Fruit fly (Drosophila melanogaster): ENCODE results near the gene CG2258.
A peak's percentile ranks its signal among the peaks of the same experiment; 100 is the strongest.

CG2258 gene

dm6 chrX:8129204-8129997 lies 27.5 kb upstream of the CG2258 start, which contains the start of gene CG2116 (continued):
- peak; percentile 67; the same call in 1 of the 2 replicates for TF ChIP-seq unc-4 (GFP tag; IDR thresholded peaks at IDR 0.05; ENCODE audit: partially characterized antibody)
- TF ChIP-seq Fer1 (GFP tag; optimal IDR thresholded peaks at IDR 0.05), result no peak
- TF ChIP-seq nmo (GFP tag; optimal IDR thresholded peaks at IDR 0.05), result peak; percentile 26
- TF ChIP-seq YL-1 (GFP tag; optimal IDR thresholded peaks at IDR 0.05), result peak; percentile 11
- TF ChIP-seq CkIIα-i1 (GFP tag; IDR thresholded peaks at IDR 0.05), result no peak
- TF ChIP-seq CG13424 (tag; optimal IDR thresholded peaks at IDR 0.05), result no peak

dm6 chrX:8128133-8128532 lies 26.2 kb upstream of the CG2258 start:
- TF ChIP-seq zfh1 (GFP tag; IDR thresholded peaks at IDR 0.05), result no peak
- TF ChIP-seq Gsc (GFP tag; IDR thresholded peaks at IDR 0.05), result no peak
- TF ChIP-seq CG8944 (GFP tag; optimal IDR thresholded peaks at IDR 0.05), result no peak
- no peak for TF ChIP-seq D (optimal IDR thresholded peaks at IDR 0.05)
- no peak for TF ChIP-seq D (GFP tag; optimal IDR thresholded peaks at IDR 0.05)
- TF ChIP-seq Myb (GFP tag; optimal IDR thresholded peaks at IDR 0.05), result no peak
- TF ChIP-seq CG18764 (GFP tag; optimal IDR thresholded peaks at IDR 0.05), result no peak
- peak; percentile 20 for TF ChIP-seq Sox102F (GFP tag; optimal IDR thresholded peaks at IDR 0.05)
- TF ChIP-seq Hr39 (optimal IDR thresholded peaks at IDR 0.05), result no peak
- peak; percentile 59 for TF ChIP-seq Asciz (GFP tag; optimal IDR thresholded peaks at IDR 0.05)
- TF ChIP-seq Doc3 (GFP tag; IDR thresholded peaks at IDR 0.05; ENCODE audit: partially characterized antibody), result no peak
- TF ChIP-seq CG31224 (GFP tag; IDR thresholded peaks at IDR 0.05), result no peak
- no peak for TF ChIP-seq cad (GFP tag; optimal IDR thresholded peaks at IDR 0.05)
- no peak for TF ChIP-seq CG13424 (tag; optimal IDR thresholded peaks at IDR 0.05)
- TF ChIP-seq E2f2 (GFP tag; IDR thresholded peaks at IDR 0.05), result no peak
- TF ChIP-seq CG5180 (GFP tag; optimal IDR thresholded peaks at IDR 0.05), result peak; percentile 52
- no peak for TF ChIP-seq ase (GFP tag; IDR thresholded peaks at IDR 0.05)
- no peak for TF ChIP-seq nmo (GFP tag; optimal IDR thresholded peaks at IDR 0.05)
- no peak for TF ChIP-seq CG11696 (GFP tag; IDR thresholded peaks at IDR 0.05)
- no peak for TF ChIP-seq eyg (GFP tag; optimal IDR thresholded peaks at IDR 0.05)
- TF ChIP-seq Med (GFP tag), result peak; percentile 15
- no peak for TF ChIP-seq nom (GFP tag; optimal IDR thresholded peaks at IDR 0.05)
- TF ChIP-seq Awh (GFP tag; IDR thresholded peaks at IDR 0.05), result peak; percentile 62; the same call in 1 of the 2 replicates
- no peak for TF ChIP-seq odd (GFP tag; optimal IDR thresholded peaks at IDR 0.05)
- TF ChIP-seq CG7987 (GFP tag; optimal IDR thresholded peaks at IDR 0.05), result no peak
- TF ChIP-seq sens (GFP tag), result no peak
- TF ChIP-seq gem (tag; optimal IDR thresholded peaks at IDR 0.05), result no peak
- TF ChIP-seq pum (GFP tag; optimal IDR thresholded peaks at IDR 0.05), result no peak
- no peak for TF ChIP-seq CG10431 (GFP tag; optimal IDR thresholded peaks at IDR 0.05)
- no peak for TF ChIP-seq CG14441 (GFP tag; IDR thresholded peaks at IDR 0.05)
- no peak for TF ChIP-seq CG17612 (GFP tag; IDR thresholded peaks at IDR 0.05)
- peak; percentile 25 for TF ChIP-seq Sox100B (GFP tag; optimal IDR thresholded peaks at IDR 0.05)
- no peak for TF ChIP-seq ara (GFP tag; IDR thresholded peaks at IDR 0.05)
- TF ChIP-seq tin (GFP tag; optimal IDR thresholded peaks at IDR 0.05), result no peak
- no peak for TF ChIP-seq Optix (GFP tag; IDR thresholded peaks at IDR 0.05)
- TF ChIP-seq yki (optimal IDR thresholded peaks at IDR 0.05), result no peak
- no peak for TF ChIP-seq da (GFP tag; optimal IDR thresholded peaks at IDR 0.05)
- no peak for TF ChIP-seq tgo (GFP tag; IDR thresholded peaks at IDR 0.05)
- no peak for TF ChIP-seq chinmo (GFP tag; IDR thresholded peaks at IDR 0.05; ENCODE audit: partially characterized antibody)
- no peak for TF ChIP-seq Gug (GFP tag; IDR thresholded peaks at IDR 0.05)
- TF ChIP-seq Fer3 (tag; optimal IDR thresholded peaks at IDR 0.05), result no peak
- no peak for TF ChIP-seq gsb-n (tag; optimal IDR thresholded peaks at IDR 0.05)
- TF ChIP-seq CG15073 (GFP tag; optimal IDR thresholded peaks at IDR 0.05), result no peak
- TF ChIP-seq CG15601 (tag; optimal IDR thresholded peaks at IDR 0.05), result no peak
- TF ChIP-seq run (tag; optimal IDR thresholded peaks at IDR 0.05), result no peak
- TF ChIP-seq CG6272 (GFP tag; IDR thresholded peaks at IDR 0.05), result no peak

Data from whole organism, embryonic.